Fruit fly (Drosophila melanogaster) whole organism, adult: Measurements from ENCODE around the gene CG34180.

ENCODE experiments used
- CG1620 ChIP-seq: fragments of 200-800 bp; sonication (Bioruptor generic); optimal IDR thresholded peaks from 2 replicates; lab custom pipeline; 2016; ENCODE audit warnings: missing biosample characterization, missing genetic modification characterization
- CG7101 ChIP-seq: fragments of 200-800 bp; sonication (Bioruptor generic); optimal IDR thresholded peaks from 2 replicates; lab custom pipeline; 2018; ENCODE audit warnings: missing biosample characterization, mild to moderate bottlenecking, missing genetic modification characterization, moderate library complexity
- Crg-1 ChIP-seq: fragments of 200-800 bp; sonication (Bioruptor generic); optimal IDR thresholded peaks from 2 replicates; lab custom pipeline; 2016; ENCODE audit warnings: missing biosample characterization, missing genetic modification characterization
- Hr96 ChIP-seq: fragments of 200-800 bp; sonication (Bioruptor generic); optimal IDR thresholded peaks from 2 replicates; lab custom pipeline; 2016; ENCODE audit warnings: missing biosample characterization, missing genetic modification characterization
- cic ChIP-seq: fragments of 200-800 bp; sonication (Bioruptor generic); optimal IDR thresholded peaks from 2 replicates; lab custom pipeline; 2017; ENCODE audit warnings: missing biosample characterization, mild to moderate bottlenecking, missing genetic modification characterization, moderate library complexity
- ovo ChIP-seq: fragments of 200-800 bp; sonication (Bioruptor generic); optimal IDR thresholded peaks from 2 replicates; lab custom pipeline; 2016; ENCODE audit warnings: missing biosample characterization, missing genetic modification characterization

DNA sequence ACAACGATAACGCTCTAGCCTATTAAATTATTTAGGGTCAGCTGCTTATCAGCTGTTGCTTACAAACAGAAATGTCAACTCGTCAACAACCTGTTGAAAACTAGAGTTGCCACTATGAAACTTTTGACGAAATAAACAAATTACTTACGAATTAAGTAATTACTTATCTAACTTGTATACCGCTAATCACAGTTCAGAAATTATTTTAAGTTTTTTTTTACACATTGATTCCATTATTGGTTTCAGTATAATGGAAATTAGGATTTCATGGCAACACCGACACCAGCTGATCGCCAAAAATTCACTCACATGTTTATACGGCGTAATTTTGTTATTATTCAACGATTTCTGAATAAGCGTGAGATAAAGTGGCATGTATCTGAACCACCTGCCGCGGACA lies 22.5 kb upstream of the CG34180 start, which contains the start of the genes CG9117 and CG31643:
- peak; percentile 79 for TF ChIP-seq CG7101
- TF ChIP-seq CG1620 (GFP tag; lab: Kevin White, UChicago) = no peak
- peak; percentile 36 for TF ChIP-seq cic (GFP tag; lab: Kevin White, UChicago)
- peak; percentile 66 for TF ChIP-seq Crg-1 (GFP tag; lab: Kevin White, UChicago)
- peak; percentile 14 for TF ChIP-seq ovo (GFP tag; lab: Kevin White, UChicago)
- TF ChIP-seq Hr96 = peak; percentile 47
